Worm (Caenorhabditis elegans): ENCODE results near the gene osm-6.

DNA sequence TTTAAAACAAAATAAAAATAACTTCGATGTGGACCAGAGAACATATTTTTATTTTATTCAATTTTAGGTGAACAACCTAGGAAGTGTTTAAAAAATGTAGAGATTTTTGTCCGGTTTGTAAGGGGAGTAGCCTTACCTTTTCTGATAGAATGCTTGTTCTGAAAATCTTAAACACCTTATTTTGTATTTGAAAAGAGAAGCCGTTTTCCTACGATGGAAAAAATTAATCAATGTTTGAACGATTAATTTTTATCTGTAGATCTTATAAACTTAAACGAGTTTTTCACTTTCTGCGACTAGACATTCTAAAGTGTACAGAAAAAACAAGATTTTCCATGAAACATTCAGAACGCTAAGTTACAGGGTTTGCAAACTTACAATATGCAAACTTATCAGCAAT, 15.1 kb upstream of the osm-6 start, which contains the start of gene F58H1.6:
- TF ChIP-seq fos-1 (tag; optimal IDR thresholded peaks at IDR 0.05): no peak
- TF ChIP-seq jun-1 (tag; optimal IDR thresholded peaks at IDR 0.05): no peak
- TF ChIP-seq skn-1 (tag; optimal IDR thresholded peaks at IDR 0.05): no peak
- TF ChIP-seq nhr-28 (tag; optimal IDR thresholded peaks at IDR 0.05): no peak
- no peak for TF ChIP-seq alr-1 (tag; optimal IDR thresholded peaks at IDR 0.05; ENCODE audit: borderline replicate concordance)
- no peak for TF ChIP-seq ztf-4 (tag; optimal IDR thresholded peaks at IDR 0.05)
- no peak for TF ChIP-seq mep-1 (tag; optimal IDR thresholded peaks at IDR 0.05)
- no peak for TF ChIP-seq unc-62 (GFP tag; optimal IDR thresholded peaks at IDR 0.05)
- TF ChIP-seq C34B4.2 (tag; optimal IDR thresholded peaks at IDR 0.05): no peak
- no peak for TF ChIP-seq snpc-4 (tag; optimal IDR thresholded peaks at IDR 0.05)

Data from whole organism, L1 larva.